Fruit fly (Drosophila melanogaster): ENCODE data around the gene CG5895.

DNA sequence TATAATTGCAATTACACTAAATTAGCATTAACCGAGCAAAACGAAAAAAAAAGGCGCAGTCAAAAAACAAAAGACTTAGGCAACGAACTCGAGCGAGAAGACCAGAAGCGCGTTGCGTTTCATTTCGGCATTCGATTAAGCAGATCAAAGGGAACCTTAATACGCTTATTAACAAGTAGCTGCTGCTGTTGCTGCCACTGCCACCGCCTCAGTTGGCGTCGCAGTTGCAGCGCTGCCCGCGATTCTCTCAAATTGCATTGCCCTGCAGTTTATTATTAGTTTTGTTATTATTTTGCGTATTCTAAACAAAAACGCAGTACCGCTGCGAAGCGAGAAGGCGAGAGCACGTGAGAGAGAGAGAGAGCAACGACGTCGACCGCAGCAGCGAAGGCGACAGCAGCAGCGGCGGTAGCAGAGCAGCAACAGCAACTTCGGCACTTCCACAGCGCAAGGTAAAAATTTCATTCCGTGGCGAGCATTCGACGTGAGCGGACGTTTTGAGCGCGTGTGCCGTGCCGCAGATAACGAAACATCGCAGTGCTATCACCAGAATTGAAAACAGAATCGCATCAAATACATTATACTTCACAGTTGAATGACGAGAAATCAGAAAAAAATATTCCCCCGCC, 12.2 kb upstream of the CG5895 start, which contains the start of gene Notum:
- TF ChIP-seq CTCF (optimal IDR thresholded peaks at IDR 0.05) (no peak), CG8478 (optimal IDR thresholded peaks at IDR 0.05) (no peak)

Measured in S2 (cell line).